Fruit fly (Drosophila melanogaster): Measurements from ENCODE around the gene DIP-alpha.

The DIP-alpha gene

dm6 chrX:3571549-3571948 is at the start of gene DIP-alpha:
TSS of gene DIP-alpha (minus strand) at chrX:3571649.
- TF ChIP-seq CG8478 (optimal IDR thresholded peaks at IDR 0.05) (no peak), EcR (GFP tag; optimal IDR thresholded peaks at IDR 0.05) (no peak), psq (optimal IDR thresholded peaks at IDR 0.05) (no peak), Dll (optimal IDR thresholded peaks at IDR 0.05) (no peak), pan (optimal IDR thresholded peaks at IDR 0.05) (no peak), usp (GFP tag; optimal IDR thresholded peaks at IDR 0.05) (no peak)

dm6 chrX:3594245-3594644 is 22.8 kb upstream of the DIP-alpha start:
- no peak for TF ChIP-seq Dll (optimal IDR thresholded peaks at IDR 0.05)
- TF ChIP-seq usp (GFP tag; optimal IDR thresholded peaks at IDR 0.05), result no peak
- no peak for TF ChIP-seq CG8478 (optimal IDR thresholded peaks at IDR 0.05)
- no peak for TF ChIP-seq psq (optimal IDR thresholded peaks at IDR 0.05)
- no peak for TF ChIP-seq pan (optimal IDR thresholded peaks at IDR 0.05)
- no peak for TF ChIP-seq EcR (GFP tag; optimal IDR thresholded peaks at IDR 0.05)

- no peak for TF ChIP-seq Dll (optimal IDR thresholded peaks at IDR 0.05)
- no peak for TF ChIP-seq psq (optimal IDR thresholded peaks at IDR 0.05)
- no peak for TF ChIP-seq EcR (GFP tag; optimal IDR thresholded peaks at IDR 0.05)
- TF ChIP-seq pan (optimal IDR thresholded peaks at IDR 0.05), result no peak
- TF ChIP-seq usp (GFP tag; optimal IDR thresholded peaks at IDR 0.05), result no peak
- no peak for TF ChIP-seq CG8478 (optimal IDR thresholded peaks at IDR 0.05)
Measured at dm6 chrX:3586278-3586677, 14.8 kb upstream of the DIP-alpha start.

- TF ChIP-seq EcR (GFP tag; optimal IDR thresholded peaks at IDR 0.05), result no peak
- no peak for TF ChIP-seq usp (GFP tag; optimal IDR thresholded peaks at IDR 0.05)
- TF ChIP-seq CG8478 (optimal IDR thresholded peaks at IDR 0.05), result no peak
- TF ChIP-seq Dll (optimal IDR thresholded peaks at IDR 0.05), result no peak
- no peak for TF ChIP-seq pan (optimal IDR thresholded peaks at IDR 0.05)
- no peak for TF ChIP-seq psq (optimal IDR thresholded peaks at IDR 0.05)
Measured at dm6 chrX:3581244-3581643, 9.8 kb upstream of the DIP-alpha start.

- TF ChIP-seq psq (optimal IDR thresholded peaks at IDR 0.05), result no peak
- TF ChIP-seq Dll (optimal IDR thresholded peaks at IDR 0.05), result no peak
- TF ChIP-seq CG8478 (optimal IDR thresholded peaks at IDR 0.05), result no peak
- TF ChIP-seq EcR (GFP tag; optimal IDR thresholded peaks at IDR 0.05), result no peak
- no peak for TF ChIP-seq pan (optimal IDR thresholded peaks at IDR 0.05)
- TF ChIP-seq usp (GFP tag; optimal IDR thresholded peaks at IDR 0.05), result no peak
Measured at dm6 chrX:3574306-3574705, 2.9 kb upstream of the DIP-alpha start, which contains the start of gene AstA-R1. TSS of gene AstA-R1 (plus strand) at chrX:3574536.

- no peak for TF ChIP-seq Dll (optimal IDR thresholded peaks at IDR 0.05)
- TF ChIP-seq EcR (GFP tag; optimal IDR thresholded peaks at IDR 0.05), result no peak
- TF ChIP-seq CG8478 (optimal IDR thresholded peaks at IDR 0.05), result no peak
- TF ChIP-seq psq (optimal IDR thresholded peaks at IDR 0.05), result no peak
- no peak for TF ChIP-seq pan (optimal IDR thresholded peaks at IDR 0.05)
- no peak for TF ChIP-seq usp (GFP tag; optimal IDR thresholded peaks at IDR 0.05)
Measured at dm6 chrX:3573438-3574250, 2.2 kb upstream of the DIP-alpha start, which contains the start of gene CG2875. TSS of gene CG2875 (minus strand) at chrX:3573622.

dm6 chrX:3570249-3570648 is 1.2 kb downstream of the DIP-alpha start:
- no peak for TF ChIP-seq EcR (GFP tag; optimal IDR thresholded peaks at IDR 0.05)
- TF ChIP-seq CG8478 (optimal IDR thresholded peaks at IDR 0.05), result no peak
- no peak for TF ChIP-seq psq (optimal IDR thresholded peaks at IDR 0.05)
- no peak for TF ChIP-seq pan (optimal IDR thresholded peaks at IDR 0.05)
- TF ChIP-seq usp (GFP tag; optimal IDR thresholded peaks at IDR 0.05), result no peak
- no peak for TF ChIP-seq Dll (optimal IDR thresholded peaks at IDR 0.05)

dm6 chrX:3558372-3558771 is 13.1 kb downstream of the DIP-alpha start:
- TF ChIP-seq psq (optimal IDR thresholded peaks at IDR 0.05) (no peak), pan (optimal IDR thresholded peaks at IDR 0.05) (no peak), EcR (GFP tag; optimal IDR thresholded peaks at IDR 0.05) (no peak), CG8478 (optimal IDR thresholded peaks at IDR 0.05) (no peak), Dll (optimal IDR thresholded peaks at IDR 0.05) (no peak)

dm6 chrX:3557512-3557911 is 13.9 kb downstream of the DIP-alpha start, which contains the start of gene ppk8:
TSS of gene ppk8 (plus strand) at chrX:3557812.
- TF ChIP-seq psq (optimal IDR thresholded peaks at IDR 0.05), result no peak

- TF ChIP-seq pan (optimal IDR thresholded peaks at IDR 0.05), result no peak
- TF ChIP-seq CG8478 (optimal IDR thresholded peaks at IDR 0.05), result no peak
- TF ChIP-seq usp (GFP tag; optimal IDR thresholded peaks at IDR 0.05), result no peak
- no peak for TF ChIP-seq EcR (GFP tag; optimal IDR thresholded peaks at IDR 0.05)
- TF ChIP-seq Dll (optimal IDR thresholded peaks at IDR 0.05), result no peak
- TF ChIP-seq psq (optimal IDR thresholded peaks at IDR 0.05), result no peak
Measured at dm6 chrX:3555190-3555849, 16.1 kb downstream of the DIP-alpha start.

- TF ChIP-seq psq (optimal IDR thresholded peaks at IDR 0.05) (no peak), pan (optimal IDR thresholded peaks at IDR 0.05) (no peak), usp (GFP tag; optimal IDR thresholded peaks at IDR 0.05) (no peak)
Measured at dm6 chrX:3549275-3549674, 22.2 kb downstream of the DIP-alpha start.

- TF ChIP-seq psq (optimal IDR thresholded peaks at IDR 0.05) (no peak), pan (optimal IDR thresholded peaks at IDR 0.05) (no peak), EcR (GFP tag; optimal IDR thresholded peaks at IDR 0.05) (no peak), CG8478 (optimal IDR thresholded peaks at IDR 0.05) (no peak), Dll (optimal IDR thresholded peaks at IDR 0.05) (no peak), usp (GFP tag; optimal IDR thresholded peaks at IDR 0.05) (no peak)
Measured at dm6 chrX:3548568-3548967, 22.9 kb downstream of the DIP-alpha start.
